Worm (Caenorhabditis elegans) whole organism, midembryonic: ENCODE measurements around the gene sri-32.

Experiments
- T22C8.4 ChIP-seq: fragments of 200-800 bp; sonication (Bioruptor generic); IDR thresholded peaks from 2 replicates; pipeline ENCODE4 v1.3.6; 2022; ENCODE audit warnings: missing genetic modification characterization, missing compliant biosample characterization
- cog-1 ChIP-seq: sonication (generic microtip); optimal IDR thresholded peaks from 2 replicates; lab custom pipeline; 2016; ENCODE audit warnings: missing genetic modification characterization, missing compliant biosample characterization
- flt-1 ChIP-seq: fragments of 200-800 bp; sonication (Bioruptor generic); IDR thresholded peaks from 2 replicates; pipeline ENCODE4 v1.3.6; 2022; ENCODE audit warnings: missing genetic modification characterization, missing compliant biosample characterization
- klf-2 ChIP-seq: fragments of 200-800 bp; sonication (Bioruptor generic); conservative IDR thresholded peaks from 2 replicates; pipeline ENCODE4 v1.3.6; 2022; ENCODE audit warnings: missing genetic modification reagents, missing genetic modification characterization, missing compliant biosample characterization
- med-1 ChIP-seq: sonication (generic microtip); optimal IDR thresholded peaks from 2 replicates; lab custom pipeline; 2017; ENCODE audit warnings: missing genetic modification characterization, mild to moderate bottlenecking, missing compliant biosample characterization, antibody characterized with exemption, missing genetic modification reagents; ENCODE audit not compliant: insufficient read depth
- ref-1 ChIP-seq: fragments of 200-800 bp; sonication (Bioruptor generic); conservative IDR thresholded peaks from 2 replicates; pipeline ENCODE4 v1.3.6; 2022; ENCODE audit warnings: missing genetic modification reagents, missing genetic modification characterization, missing compliant biosample characterization
- tab-1 ChIP-seq: fragments of 200-800 bp; sonication (Bioruptor generic); IDR thresholded peaks from 2 replicates; pipeline ENCODE4 v1.3.6; 2022; ENCODE audit warnings: missing genetic modification characterization, missing compliant biosample characterization
- ztf-23 ChIP-seq: fragments of 200-800 bp; sonication (Bioruptor generic); IDR thresholded peaks from 2 replicates; pipeline ENCODE4 v1.3.6; 2022; ENCODE audit warnings: missing genetic modification reagents, missing genetic modification characterization, missing compliant biosample characterization
- ztf-29 ChIP-seq: fragments of 200-800 bp; sonication (Bioruptor generic); IDR thresholded peaks from 2 replicates; pipeline ENCODE4 v1.3.6; 2022; ENCODE audit warnings: missing genetic modification reagents, missing genetic modification characterization, missing compliant biosample characterization

DNA sequence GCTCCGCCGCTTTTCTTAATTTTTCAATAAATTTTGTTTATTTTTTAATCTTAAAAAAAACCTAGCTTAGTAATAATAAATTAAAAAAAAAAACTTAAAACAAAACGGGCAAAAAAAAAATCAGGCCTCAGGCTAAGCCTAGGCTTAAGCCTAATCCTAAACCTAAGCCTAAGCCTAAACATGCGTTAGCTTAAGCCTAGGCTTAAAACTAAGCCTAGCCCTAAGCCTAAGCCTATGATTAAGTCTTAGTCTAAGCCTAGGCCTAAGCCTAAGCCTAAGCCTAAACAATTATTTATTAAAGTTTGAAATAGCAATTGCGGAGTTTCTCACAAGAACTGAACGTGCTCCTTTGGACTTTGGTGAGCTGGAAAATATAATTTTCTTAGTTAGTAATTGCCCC is 19.0 kb downstream of the sri-32 start:
- TF ChIP-seq ref-1 (GFP tag; lab: Robert Waterston, UW), result no peak
- TF ChIP-seq flt-1, result no peak
- no peak for TF ChIP-seq klf-2 (GFP tag; lab: Robert Waterston, UW)
- TF ChIP-seq med-1 (GFP tag; lab: Kevin White, UChicago), result no peak
- no peak for TF ChIP-seq T22C8.4 (GFP tag; lab: Robert Waterston, UW)
- no peak for TF ChIP-seq cog-1 (tag; lab: Kevin White, UChicago)
- TF ChIP-seq ztf-23, result no peak
- TF ChIP-seq tab-1 (GFP tag; lab: Robert Waterston, UW), result no peak
- peak; percentile 20; the same call in 1 of the 2 replicates for TF ChIP-seq ztf-29 (GFP tag; lab: Robert Waterston, UW)
